Worm (Caenorhabditis elegans) whole organism, L4/young adult: ENCODE measurements around the gene comt-5.

Experiments
- W03F9.2 ChIP-seq: fragments of 150-350 bp; optimal IDR thresholded peaks from 2 replicates; lab custom pipeline; 2014; ENCODE audit warnings: missing biosample characterization, missing genetic modification characterization
- dao-5 ChIP-seq: sonication (generic microtip); optimal IDR thresholded peaks from 2 replicates; lab custom pipeline; 2016; ENCODE audit warnings: missing genotype, missing genetic modification characterization, moderate library complexity, missing compliant biosample characterization
- him-1 ChIP-seq: sonication (generic microtip); optimal IDR thresholded peaks from 2 replicates; lab custom pipeline; 2016; ENCODE audit warnings: missing genotype, missing genetic modification reagents, missing genetic modification characterization, missing compliant biosample characterization

DNA sequence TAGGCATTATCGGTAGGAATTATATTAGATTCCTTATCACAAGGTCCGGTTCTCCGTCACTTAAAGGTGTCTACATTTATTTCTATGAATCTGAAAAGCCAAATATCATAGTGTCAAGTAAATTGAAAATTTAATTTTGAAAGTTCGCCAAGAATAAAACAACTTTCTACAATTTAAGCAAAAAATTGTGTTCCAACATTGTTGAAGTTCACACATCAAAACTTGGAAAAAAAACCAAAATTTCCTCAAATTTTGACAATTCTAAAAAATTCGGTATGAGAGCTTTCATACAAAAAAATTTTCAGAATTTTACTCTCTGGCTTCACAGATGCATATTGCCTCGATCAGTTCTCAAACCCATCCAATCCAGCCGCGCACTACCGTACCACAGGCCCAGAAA lies 41.6 kb downstream of the comt-5 start, which contains the start of gene F59A7.7:
- TF ChIP-seq dao-5 (tag; lab: Kevin White, UChicago) (no peak), him-1 (tag; lab: Kevin White, UChicago) (no peak), W03F9.2 (tag; lab: Kevin White, UChicago) (no peak)
